Worm (Caenorhabditis elegans): Measurements from ENCODE around the gene lgc-5.
"Not testable (repeated sequence)": the region's sequence is repeated elsewhere in the genome, so short reads cannot be mapped to it uniquely, and the experiment has no call there.

- not testable (repeated sequence) for TF ChIP-seq cog-1 (tag; optimal IDR thresholded peaks at IDR 0.05); ztf-29 (GFP tag; IDR thresholded peaks at IDR 0.05); flt-1 (GFP tag; IDR thresholded peaks at IDR 0.05); klf-2 (GFP tag; conservative IDR thresholded peaks at IDR 0.05)
These were observed 46.7 kb downstream of the lgc-5 start, which contains the start of gene D2096.10 for ce11 chrIV:8389139-8389538.
